Fruit fly (Drosophila melanogaster) S2 (cell line): ENCODE data around the gene Cpr64Ad.

ENCODE experiments used
- CG8478 ChIP-seq: fragments of >200 bp; optimal IDR thresholded peaks from 2 replicates; lab custom pipeline; 2018
- CTCF ChIP-seq, 2 experiments: fragments of >200 bp; optimal IDR thresholded peaks; 2 replicates each; lab custom pipeline; 2018

- TF ChIP-seq CTCF (optimal IDR thresholded peaks at IDR 0.05; lab: Kevin White, UChicago): no peak
- TF ChIP-seq CG8478: no peak
These were observed 13.1 kb downstream of the Cpr64Ad start for dm6 chr3L:4228187-4228836.
